Fruit fly (Drosophila melanogaster) whole organism, embryonic: ENCODE results near the gene Pebp1.

Source experiments
- Adf1 ChIP-seq: fragments of 200-800 bp; sonication (Bioruptor generic); IDR thresholded peaks from 2 replicates; pipeline ENCODE4 v1.3.6; 2022; ENCODE audit warnings: missing biosample characterization, missing genetic modification characterization
- Bdp1 ChIP-seq: fragments of 200-800 bp; sonication (Bioruptor generic); optimal IDR thresholded peaks from 3 replicates; lab custom pipeline; 2016; ENCODE audit warnings: missing biosample characterization, missing genetic modification characterization
- CG10267 ChIP-seq: fragments of 200-800 bp; sonication (Bioruptor generic); optimal IDR thresholded peaks from 2 replicates; lab custom pipeline; 2018; ENCODE audit warnings: missing biosample characterization, mild to moderate bottlenecking, missing genetic modification characterization, moderate library complexity
- CG10366 ChIP-seq: fragments of 200-800 bp; sonication (Bioruptor generic); IDR thresholded peaks from 2 replicates; pipeline ENCODE4 v1.3.6; 2022; ENCODE audit warnings: missing biosample characterization, missing genetic modification characterization
- CG10979 ChIP-seq: fragments of 200-800 bp; sonication (Bioruptor generic); optimal IDR thresholded peaks from 2 replicates; lab custom pipeline; 2018; ENCODE audit warnings: missing biosample characterization, mild to moderate bottlenecking, missing genetic modification characterization, moderate library complexity
- CG12104 ChIP-seq: fragments of 200-800 bp; sonication (Bioruptor generic); optimal IDR thresholded peaks from 3 replicates; lab custom pipeline; 2016; ENCODE audit warnings: missing biosample characterization, missing genetic modification characterization
- CG12299 ChIP-seq: fragments of 200-800 bp; sonication (Bioruptor generic); optimal IDR thresholded peaks from 2 replicates; lab custom pipeline; 2018; ENCODE audit warnings: missing biosample characterization, mild to moderate bottlenecking, missing genetic modification characterization
- CG1233 ChIP-seq: fragments of 200-800 bp; sonication (Bioruptor generic); optimal IDR thresholded peaks from 4 replicates; lab custom pipeline; 2018; ENCODE audit warnings: missing biosample characterization, mild to moderate bottlenecking, missing genetic modification characterization
- CG1529 ChIP-seq: fragments of 200-800 bp; sonication (Bioruptor generic); optimal IDR thresholded peaks from 3 replicates; lab custom pipeline; 2018; ENCODE audit warnings: missing biosample characterization, missing genetic modification characterization
- CG17328 ChIP-seq: fragments of 200-800 bp; sonication (Bioruptor generic); IDR thresholded peaks from 2 replicates; pipeline ENCODE4 v1.3.6; 2022; ENCODE audit warnings: missing biosample characterization, missing genetic modification characterization
- CG18262 ChIP-seq: fragments of 200-800 bp; optimal IDR thresholded peaks from 3 replicates; lab custom pipeline; 2019; ENCODE audit warnings: missing biosample characterization, mild to moderate bottlenecking, missing genetic modification characterization, moderate library complexity
- CG2889 ChIP-seq: fragments of 200-800 bp; sonication (Bioruptor generic); IDR thresholded peaks from 3 replicates; pipeline ENCODE4 v1.3.6; 2022; ENCODE audit warnings: missing biosample characterization, missing genetic modification characterization
- CG30403 ChIP-seq: fragments of 200-800 bp; sonication (Bioruptor generic); optimal IDR thresholded peaks from 3 replicates; lab custom pipeline; 2016; ENCODE audit warnings: missing biosample characterization, missing genetic modification characterization
- CG31224 ChIP-seq: fragments of 200-800 bp; sonication (Bioruptor generic); IDR thresholded peaks from 2 replicates; pipeline ENCODE4 v1.3.6; 2022; ENCODE audit warnings: missing biosample characterization, missing genetic modification characterization
- CG31441 ChIP-seq: fragments of 200-800 bp; sonication (Bioruptor generic); IDR thresholded peaks from 2 replicates; pipeline ENCODE4 v1.3.6; 2022; ENCODE audit warnings: missing biosample characterization, missing genetic modification characterization
- CG32767 ChIP-seq: fragments of 200-800 bp; sonication (Bioruptor generic); IDR thresholded peaks from 2 replicates; pipeline ENCODE4 v1.3.6; 2022; ENCODE audit warnings: missing biosample characterization, missing genetic modification characterization
- CG6175 ChIP-seq: fragments of 200-800 bp; sonication (Bioruptor generic); IDR thresholded peaks from 3 replicates; pipeline ENCODE4 v1.3.6; 2022; ENCODE audit warnings: missing biosample characterization, missing genetic modification characterization
- Dfd ChIP-seq, 2 experiments: fragments of >200 bp; optimal IDR thresholded peaks; 2 replicates each; lab custom pipeline; 2017; ENCODE audit warnings: missing biosample characterization in 2 of 2, missing genetic modification characterization in 2 of 2
- ERR ChIP-seq: fragments of 200-800 bp; sonication (Bioruptor generic); optimal IDR thresholded peaks from 2 replicates; lab custom pipeline; 2016; ENCODE audit warnings: missing biosample characterization, missing genetic modification characterization
- Fer1 ChIP-seq: fragments of 200-800 bp; sonication (Bioruptor generic); optimal IDR thresholded peaks from 2 replicates; lab custom pipeline; 2017; ENCODE audit warnings: missing biosample characterization, mild to moderate bottlenecking, missing genetic modification characterization
- Gug ChIP-seq: fragments of 200-800 bp; sonication (Bioruptor generic); IDR thresholded peaks from 4 replicates; pipeline ENCODE4 v1.3.6; 2022; ENCODE audit warnings: missing biosample characterization, missing genetic modification characterization
- H15 ChIP-seq: fragments of 200-800 bp; sonication (Bioruptor generic); IDR thresholded peaks from 3 replicates; pipeline ENCODE4 v1.3.6; 2022; ENCODE audit warnings: missing biosample characterization, missing genetic modification characterization
- MBD-R2 ChIP-seq: fragments of 200-800 bp; sonication (Bioruptor generic); IDR thresholded peaks from 2 replicates; pipeline ENCODE4 v1.3.6; 2022; ENCODE audit warnings: missing biosample characterization, missing genetic modification characterization
- MTF-1 ChIP-seq: fragments of 200-800 bp; sonication (Bioruptor generic); optimal IDR thresholded peaks from 2 replicates; lab custom pipeline; 2018; ENCODE audit warnings: missing biosample characterization, mild to moderate bottlenecking, missing genetic modification characterization, borderline replicate concordance
- Mes4 ChIP-seq: fragments of 200-800 bp; sonication (Bioruptor generic); optimal IDR thresholded peaks from 2 replicates; lab custom pipeline; 2016; ENCODE audit warnings: missing biosample characterization, missing genetic modification characterization
- Mrtf ChIP-seq: fragments of 200-800 bp; sonication (Bioruptor generic); IDR thresholded peaks from 3 replicates; pipeline ENCODE4 v1.3.6; 2022; ENCODE audit warnings: missing biosample characterization, missing genetic modification characterization
- NFAT ChIP-seq: fragments of 200-800 bp; sonication (Bioruptor generic); IDR thresholded peaks from 2 replicates; pipeline ENCODE4 v1.3.6; 2022; ENCODE audit warnings: missing biosample characterization, missing genetic modification characterization
- NK7.1 ChIP-seq: fragments of 200-800 bp; sonication (Bioruptor generic); optimal IDR thresholded peaks from 3 replicates; lab custom pipeline; 2016; ENCODE audit warnings: missing biosample characterization, missing genetic modification characterization
- Poxn ChIP-seq: fragments of 200-800 bp; sonication (Bioruptor generic); IDR thresholded peaks from 2 replicates; pipeline ENCODE4 v1.3.6; 2022; ENCODE audit warnings: missing biosample characterization, missing genetic modification characterization
- Ptx1 ChIP-seq: fragments of 200-800 bp; sonication (Bioruptor generic); IDR thresholded peaks from 2 replicates; pipeline ENCODE4 v1.3.6; 2022; ENCODE audit warnings: missing biosample characterization, missing genetic modification characterization
- Side ChIP-seq: fragments of 200-800 bp; sonication (Bioruptor generic); optimal IDR thresholded peaks from 2 replicates; lab custom pipeline; 2016; ENCODE audit warnings: missing biosample characterization, missing genetic modification characterization
- Trl ChIP-seq, 3 experiments: fragments of >200 bp in 2 of 3; fragments of 200-800 bp in 1 of 3; sonication (Bioruptor generic) in 1 of 3; optimal IDR thresholded peaks; 2 replicates in 1 of 3; 3 replicates in 2 of 3; lab custom pipeline; 2016 to 2017; ENCODE audit warnings: missing biosample characterization in 1 of 3, missing genetic modification characterization in 1 of 3
- bcd ChIP-seq: fragments of 200-800 bp; sonication (Bioruptor generic); optimal IDR thresholded peaks from 2 replicates; lab custom pipeline; 2017; ENCODE audit warnings: missing biosample characterization, mild to moderate bottlenecking, missing genetic modification characterization
- caup ChIP-seq: fragments of 200-800 bp; sonication (Bioruptor generic); optimal IDR thresholded peaks from 3 replicates; lab custom pipeline; 2017; ENCODE audit warnings: missing biosample characterization, mild to moderate bottlenecking, missing genetic modification characterization, moderate library complexity; ENCODE audit not compliant: severe bottlenecking
- chif ChIP-seq, 2 experiments: fragments of 200-800 bp; sonication (Bioruptor generic); optimal IDR thresholded peaks; 3 replicates each; lab custom pipeline; 2016; ENCODE audit warnings: missing biosample characterization in 2 of 2, missing genetic modification characterization in 2 of 2
- cwo ChIP-seq: fragments of 200-800 bp; sonication (Bioruptor generic); optimal IDR thresholded peaks from 3 replicates; lab custom pipeline; 2017; ENCODE audit warnings: missing biosample characterization, missing genetic modification characterization, mild to moderate bottlenecking, moderate library complexity, missing genetic modification reagents
- dysf ChIP-seq: fragments of 200-800 bp; sonication (Bioruptor generic); IDR thresholded peaks from 3 replicates; pipeline ENCODE4 v1.3.6; 2022; ENCODE audit warnings: missing biosample characterization, missing genetic modification characterization
- exex ChIP-seq: fragments of 200-800 bp; sonication (Bioruptor generic); optimal IDR thresholded peaks from 4 replicates; lab custom pipeline; 2018; ENCODE audit warnings: missing biosample characterization, mild to moderate bottlenecking, missing genetic modification characterization, moderate library complexity
- eyg ChIP-seq: fragments of 200-800 bp; sonication (Bioruptor generic); optimal IDR thresholded peaks from 3 replicates; lab custom pipeline; 2016; ENCODE audit warnings: missing biosample characterization, missing genetic modification characterization
- fd96Cb ChIP-seq: fragments of 200-800 bp; sonication (Bioruptor generic); optimal IDR thresholded peaks from 2 replicates; lab custom pipeline; 2018; ENCODE audit warnings: missing biosample characterization, mild to moderate bottlenecking, missing genetic modification characterization, moderate library complexity
- fru ChIP-seq: fragments of >200 bp; optimal IDR thresholded peaks from 2 replicates; lab custom pipeline; 2017
- fu2 ChIP-seq: fragments of 200-800 bp; sonication (Bioruptor generic); optimal IDR thresholded peaks from 2 replicates; lab custom pipeline; 2016; ENCODE audit warnings: missing biosample characterization, missing genetic modification characterization
- kay ChIP-seq: fragments of 200-800 bp; sonication (Bioruptor generic); optimal IDR thresholded peaks from 2 replicates; lab custom pipeline; 2016; ENCODE audit warnings: missing biosample characterization, missing genetic modification characterization
- klu ChIP-seq: fragments of 200-800 bp; sonication (Bioruptor generic); IDR thresholded peaks from 2 replicates; pipeline ENCODE4 v1.3.6; 2022; ENCODE audit warnings: missing biosample characterization, missing genetic modification characterization
- phol ChIP-seq: fragments of 200-800 bp; sonication (Bioruptor generic); optimal IDR thresholded peaks from 3 replicates; lab custom pipeline; 2018; ENCODE audit warnings: missing biosample characterization, mild to moderate bottlenecking, missing genetic modification characterization, moderate library complexity
- rib ChIP-seq: fragments of 200-800 bp; sonication (Bioruptor generic); IDR thresholded peaks from 2 replicates; pipeline ENCODE4 v1.3.6; 2022; ENCODE audit warnings: missing biosample characterization, missing genetic modification characterization
- slp2 ChIP-seq: fragments of 200-800 bp; sonication (Bioruptor generic); optimal IDR thresholded peaks from 2 replicates; lab custom pipeline; 2016; ENCODE audit warnings: missing biosample characterization, missing genetic modification characterization
- ssp ChIP-seq: fragments of 200-800 bp; sonication (Bioruptor generic); IDR thresholded peaks from 2 replicates; pipeline ENCODE4 v1.3.6; 2022; ENCODE audit warnings: missing biosample characterization, missing genetic modification characterization
- unpg ChIP-seq: fragments of 200-800 bp; sonication (Bioruptor generic); optimal IDR thresholded peaks from 3 replicates; lab custom pipeline; 2018; ENCODE audit warnings: missing biosample characterization, mild to moderate bottlenecking, missing genetic modification characterization, moderate library complexity
- zen ChIP-seq: fragments of 200-800 bp; sonication (Bioruptor generic); optimal IDR thresholded peaks from 3 replicates; lab custom pipeline; 2018; ENCODE audit warnings: missing biosample characterization, mild to moderate bottlenecking, missing genetic modification characterization, moderate library complexity
- zf30C ChIP-seq: fragments of 200-800 bp; sonication (Bioruptor generic); optimal IDR thresholded peaks from 3 replicates; lab custom pipeline; 2018; ENCODE audit warnings: missing biosample characterization, mild to moderate bottlenecking, missing genetic modification characterization

The Pebp1 gene

dm6 chr3R:22421618-22422017 is 44.2 kb upstream of the Pebp1 start (continued):
- TF ChIP-seq CG12299 (tag; lab: Kevin White, UChicago) (peak; percentile 4), CG32767 (GFP tag; lab: Robert Waterston, UW) (peak; percentile 60; the same call in 1 of the 2 replicates), CG12104 (GFP tag; lab: Kevin White, UChicago) (peak; percentile 50), slp2 (no peak), CG10979 (peak; percentile 28), H15 (GFP tag; lab: Robert Waterston, UW) (peak; percentile 72; the same call in 2 of the 3 replicates), caup (peak; percentile 33), Adf1 (GFP tag; lab: Robert Waterston, UW) (peak; percentile 40), Mrtf (GFP tag; lab: Robert Waterston, UW) (peak; percentile 84), Trl (optimal IDR thresholded peaks at IDR 0.05; lab: Kevin White, UChicago) (no peak), Trl (GFP tag; optimal IDR thresholded peaks at IDR 0.05; lab: Kevin White, UChicago) (peak; percentile 29), Bdp1 (no peak), ssp (GFP tag; lab: Robert Waterston, UW) (peak; percentile 51), chif (GFP tag; optimal IDR thresholded peaks at IDR 0.05; lab: Kevin White, UChicago) (peak; percentile 24 to 51), fru (no peak), CG10267 (tag; lab: Kevin White, UChicago) (no peak), bcd (peak; percentile 31), zen (no peak), dysf (GFP tag; lab: Robert Waterston, UW) (peak; percentile 84), unpg (GFP tag; lab: Kevin White, UChicago) (peak; percentile 73), Ptx1 (GFP tag; lab: Robert Waterston, UW) (peak; percentile 84), CG17328 (GFP tag; lab: Robert Waterston, UW) (peak; percentile 57; the same call in 1 of the 2 replicates), fd96Cb (peak; percentile 54), Gug (peak; percentile 75), NFAT (GFP tag; lab: Robert Waterston, UW) (peak; percentile 70; the same call in 1 of the 2 replicates), fu2 (GFP tag; lab: Kevin White, UChicago) (peak; percentile 18), MBD-R2 (peak; percentile 54; the same call in 1 of the 2 replicates), ERR (GFP tag; lab: Kevin White, UChicago) (peak; percentile 48), CG2889 (GFP tag; lab: Robert Waterston, UW) (peak; percentile 45), MTF-1 (GFP tag; lab: Kevin White, UChicago) (no peak), Side (GFP tag; lab: Kevin White, UChicago) (peak; percentile 5), zf30C (GFP tag; lab: Kevin White, UChicago) (no peak), rib (GFP tag; lab: Robert Waterston, UW) (peak; percentile 62; the same call in 1 of the 2 replicates), klu (GFP tag; lab: Robert Waterston, UW) (peak; percentile 66), CG31441 (GFP tag; lab: Robert Waterston, UW) (peak; percentile 56), CG10366 (GFP tag; lab: Robert Waterston, UW) (peak; percentile 69), CG18262 (tag; lab: Kevin White, UChicago) (peak; percentile 59), Mes4 (GFP tag; lab: Kevin White, UChicago) (peak; percentile 26), CG1529 (GFP tag; lab: Kevin White, UChicago) (peak; percentile 3), kay (GFP tag; lab: Kevin White, UChicago) (peak; percentile 26), Dfd (GFP tag; optimal IDR thresholded peaks at IDR 0.05; lab: Kevin White, UChicago) (no peak), CG30403 (peak; percentile 62), CG1233 (GFP tag; lab: Kevin White, UChicago) (peak; percentile 12), NK7.1 (GFP tag; lab: Kevin White, UChicago) (peak; percentile 46), Fer1 (peak; percentile 63), eyg (GFP tag; lab: Kevin White, UChicago) (peak; percentile 60), phol (tag; lab: Kevin White, UChicago) (peak; percentile 26), cwo (GFP tag; lab: Kevin White, UChicago) (peak; percentile 37), CG6175 (no peak), Poxn (GFP tag; lab: Robert Waterston, UW) (0 out of 2 replicates have a peak, but pooled peaks have one; percentile 36), CG31224 (GFP tag; lab: Robert Waterston, UW) (peak; percentile 54; the same call in 1 of the 2 replicates), exex (tag; lab: Kevin White, UChicago) (no peak)
